Worm (Caenorhabditis elegans): ENCODE measurements around the gene nhr-88.
A peak's percentile ranks its signal among the peaks of the same experiment; 100 is the strongest.

Gene nhr-88

DNA sequence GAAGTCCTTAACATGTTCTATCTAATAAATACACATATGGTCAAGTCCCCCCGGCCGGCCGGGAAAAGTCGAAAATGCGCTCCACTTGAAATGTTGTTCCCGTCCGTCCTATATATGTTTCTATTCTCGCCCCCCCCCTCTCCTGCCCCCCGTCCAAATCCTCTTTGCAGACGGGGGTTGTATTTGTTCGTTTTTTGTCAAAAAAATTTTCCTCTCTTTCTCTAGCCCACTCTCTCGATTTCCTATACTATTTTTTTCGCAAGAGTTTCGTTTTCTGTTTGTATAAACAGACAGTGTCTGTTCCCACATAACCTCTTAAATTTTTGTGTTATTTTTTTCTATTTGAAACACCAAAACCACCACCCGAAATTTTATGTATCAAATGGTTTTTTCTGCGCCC lies 9.4 kb upstream of the nhr-88 start:
- no peak for TF ChIP-seq med-1 (GFP tag; optimal IDR thresholded peaks at IDR 0.05; ENCODE audit: insufficient read depth)
- TF ChIP-seq klf-2 (GFP tag; conservative IDR thresholded peaks at IDR 0.05) = no peak
- TF ChIP-seq flt-1 (GFP tag; IDR thresholded peaks at IDR 0.05) = no peak
- no peak for TF ChIP-seq cog-1 (tag; optimal IDR thresholded peaks at IDR 0.05)
- TF ChIP-seq T22C8.4 (GFP tag; IDR thresholded peaks at IDR 0.05) = no peak
- no peak for TF ChIP-seq ztf-23 (GFP tag; IDR thresholded peaks at IDR 0.05)
- TF ChIP-seq ref-1 (GFP tag; conservative IDR thresholded peaks at IDR 0.05) = no peak
- TF ChIP-seq tab-1 (GFP tag; IDR thresholded peaks at IDR 0.05) = no peak
- no peak for TF ChIP-seq ztf-29 (GFP tag; IDR thresholded peaks at IDR 0.05)

DNA sequence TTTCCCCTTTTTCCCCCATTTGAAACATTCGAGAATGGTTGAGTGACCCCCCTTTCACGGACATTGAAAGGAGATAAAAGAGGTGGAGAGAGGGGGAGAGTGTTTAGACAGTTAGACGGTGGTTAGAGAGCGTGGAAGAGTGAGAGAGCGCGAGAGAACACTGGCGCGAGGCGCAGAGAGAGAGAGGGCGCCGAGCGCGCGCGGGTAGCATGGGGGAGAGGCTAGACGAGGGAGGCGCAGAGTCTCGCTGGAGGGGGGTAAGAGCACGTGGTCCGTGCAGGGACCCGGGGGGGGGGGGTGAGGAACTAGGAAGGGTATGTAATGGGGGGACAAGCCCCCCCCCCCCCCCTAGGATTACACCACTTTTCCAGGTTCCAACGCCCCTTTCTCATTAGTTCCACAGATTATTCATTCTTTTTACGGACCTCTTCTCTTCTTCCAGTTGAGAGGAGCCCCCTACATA lies 2.5 kb upstream of the nhr-88 start:
- TF ChIP-seq med-1 (GFP tag; optimal IDR thresholded peaks at IDR 0.05; ENCODE audit: insufficient read depth) (no peak), ztf-23 (GFP tag; IDR thresholded peaks at IDR 0.05) (peak; percentile 68; the same call in 1 of the 2 replicates), cog-1 (tag; optimal IDR thresholded peaks at IDR 0.05) (peak; percentile 67), flt-1 (GFP tag; IDR thresholded peaks at IDR 0.05) (peak; percentile 79), ref-1 (GFP tag; conservative IDR thresholded peaks at IDR 0.05) (0 out of 2 replicates have a peak, but pooled peaks have one; percentile 11), tab-1 (GFP tag; IDR thresholded peaks at IDR 0.05) (no peak), T22C8.4 (GFP tag; IDR thresholded peaks at IDR 0.05) (no peak), ztf-29 (GFP tag; IDR thresholded peaks at IDR 0.05) (no peak), klf-2 (GFP tag; conservative IDR thresholded peaks at IDR 0.05) (no peak)

DNA sequence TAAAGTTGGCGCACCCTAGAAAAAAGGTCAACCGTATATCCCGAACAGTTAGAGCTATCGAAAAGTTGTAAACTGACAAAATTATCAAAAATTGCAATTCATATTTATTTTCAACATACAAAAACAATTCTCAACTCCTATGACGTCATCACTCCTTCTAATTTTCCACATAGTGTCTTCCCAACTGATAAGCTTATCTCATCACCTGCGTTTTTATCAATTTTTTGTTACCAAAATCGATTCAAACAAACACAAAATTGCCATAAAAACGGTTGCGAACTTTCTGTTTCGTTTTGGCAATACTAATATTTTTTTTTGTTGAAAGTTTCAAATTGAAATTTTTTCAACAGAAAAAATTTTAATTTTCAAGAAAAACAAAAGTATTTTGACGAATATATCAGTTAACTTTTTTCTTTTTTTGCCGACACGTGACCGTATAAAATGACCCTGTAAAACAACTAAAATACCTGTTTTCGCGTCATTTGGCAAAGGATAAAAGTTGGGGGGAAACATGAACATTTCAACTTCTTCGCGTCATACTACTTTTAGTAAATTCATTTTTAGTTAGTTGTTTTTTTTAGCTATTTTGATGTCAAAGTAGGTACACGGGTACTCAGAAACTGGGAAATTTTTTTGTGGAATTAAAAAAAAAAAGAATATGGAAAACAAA lies 743 bp upstream of the nhr-88 start:
- TF ChIP-seq tab-1 (GFP tag; IDR thresholded peaks at IDR 0.05) (no peak), ztf-29 (GFP tag; IDR thresholded peaks at IDR 0.05) (no peak), cog-1 (tag; optimal IDR thresholded peaks at IDR 0.05) (no peak), flt-1 (GFP tag; IDR thresholded peaks at IDR 0.05) (no peak), klf-2 (GFP tag; conservative IDR thresholded peaks at IDR 0.05) (no peak), med-1 (GFP tag; optimal IDR thresholded peaks at IDR 0.05; ENCODE audit: insufficient read depth) (no peak), ref-1 (GFP tag; conservative IDR thresholded peaks at IDR 0.05) (no peak), ztf-23 (GFP tag; IDR thresholded peaks at IDR 0.05) (no peak), T22C8.4 (GFP tag; IDR thresholded peaks at IDR 0.05) (no peak)

DNA sequence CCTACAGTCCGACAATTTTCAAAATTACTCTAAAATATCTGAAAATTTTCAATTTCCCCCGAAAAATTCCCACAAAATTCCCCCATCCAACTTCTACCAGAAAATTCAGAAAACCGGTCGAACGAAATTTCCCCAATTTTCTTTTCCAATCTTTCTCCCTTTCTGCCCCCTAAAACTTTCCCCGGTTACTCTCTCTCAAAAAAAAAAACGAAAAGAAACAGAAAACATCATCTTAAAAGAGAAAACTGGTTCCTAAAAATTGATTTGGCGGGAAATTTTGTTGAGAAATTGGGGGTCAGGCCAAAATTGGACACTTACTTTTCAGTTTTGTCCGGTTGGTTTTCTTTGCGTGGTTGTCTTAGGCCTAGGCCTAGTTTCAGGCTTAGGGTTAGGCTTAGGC lies 1.2 kb downstream of the nhr-88 start:
- TF ChIP-seq T22C8.4 (GFP tag; IDR thresholded peaks at IDR 0.05) = no peak
- no peak for TF ChIP-seq med-1 (GFP tag; optimal IDR thresholded peaks at IDR 0.05; ENCODE audit: insufficient read depth)
- no peak for TF ChIP-seq ztf-23 (GFP tag; IDR thresholded peaks at IDR 0.05)
- no peak for TF ChIP-seq ztf-29 (GFP tag; IDR thresholded peaks at IDR 0.05)
- TF ChIP-seq ref-1 (GFP tag; conservative IDR thresholded peaks at IDR 0.05) = no peak
- TF ChIP-seq klf-2 (GFP tag; conservative IDR thresholded peaks at IDR 0.05) = no peak

DNA sequence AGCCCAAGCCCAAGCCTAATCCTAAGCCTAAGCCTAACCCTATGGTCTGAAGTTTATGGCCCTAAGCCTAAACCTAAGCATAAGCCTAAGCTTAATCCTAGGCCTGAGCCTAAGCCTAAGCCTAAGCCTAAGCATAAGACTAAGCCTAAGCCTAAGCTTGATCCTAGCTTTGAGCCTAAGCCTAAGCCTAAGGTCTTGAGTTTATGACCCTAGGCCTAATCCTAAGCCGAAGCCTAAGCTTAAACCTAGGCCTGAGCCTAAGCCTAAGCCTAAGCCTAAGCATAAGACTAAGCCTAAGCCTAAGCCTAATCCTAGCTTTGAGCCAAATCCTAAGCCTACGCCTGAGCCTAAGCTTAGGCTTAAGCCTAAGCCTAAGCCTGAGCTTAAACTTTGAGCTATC lies 2.6 kb downstream of the nhr-88 start:
- TF ChIP-seq klf-2 (GFP tag; conservative IDR thresholded peaks at IDR 0.05) (no peak), ztf-29 (GFP tag; IDR thresholded peaks at IDR 0.05) (peak; percentile 47; the same call in 1 of the 2 replicates)

DNA sequence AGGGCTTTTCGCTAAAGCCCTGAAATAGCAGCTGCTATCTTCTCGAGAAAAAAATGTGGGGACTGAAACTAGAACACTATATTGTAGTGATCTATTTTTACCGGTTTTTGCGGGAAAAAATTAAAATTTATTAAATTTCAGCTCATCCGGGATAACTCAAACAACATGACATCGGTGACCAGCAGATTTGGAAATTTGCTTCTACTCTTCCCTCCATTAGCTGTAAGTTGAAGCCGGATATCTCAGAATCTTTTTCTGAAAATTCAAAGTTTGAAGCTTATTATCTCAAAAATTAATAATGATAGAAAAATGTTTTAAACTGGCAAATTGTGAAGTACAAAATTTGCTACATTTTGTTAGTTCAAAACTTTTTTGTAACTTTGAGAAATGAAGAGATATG lies 7.9 kb downstream of the nhr-88 start:
- TF ChIP-seq T22C8.4 (GFP tag; IDR thresholded peaks at IDR 0.05) (no peak), ztf-23 (GFP tag; IDR thresholded peaks at IDR 0.05) (no peak), med-1 (GFP tag; optimal IDR thresholded peaks at IDR 0.05; ENCODE audit: insufficient read depth) (no peak), ztf-29 (GFP tag; IDR thresholded peaks at IDR 0.05) (no peak), flt-1 (GFP tag; IDR thresholded peaks at IDR 0.05) (no peak), tab-1 (GFP tag; IDR thresholded peaks at IDR 0.05) (no peak), ref-1 (GFP tag; conservative IDR thresholded peaks at IDR 0.05) (no peak), klf-2 (GFP tag; conservative IDR thresholded peaks at IDR 0.05) (no peak), cog-1 (tag; optimal IDR thresholded peaks at IDR 0.05) (no peak)

DNA sequence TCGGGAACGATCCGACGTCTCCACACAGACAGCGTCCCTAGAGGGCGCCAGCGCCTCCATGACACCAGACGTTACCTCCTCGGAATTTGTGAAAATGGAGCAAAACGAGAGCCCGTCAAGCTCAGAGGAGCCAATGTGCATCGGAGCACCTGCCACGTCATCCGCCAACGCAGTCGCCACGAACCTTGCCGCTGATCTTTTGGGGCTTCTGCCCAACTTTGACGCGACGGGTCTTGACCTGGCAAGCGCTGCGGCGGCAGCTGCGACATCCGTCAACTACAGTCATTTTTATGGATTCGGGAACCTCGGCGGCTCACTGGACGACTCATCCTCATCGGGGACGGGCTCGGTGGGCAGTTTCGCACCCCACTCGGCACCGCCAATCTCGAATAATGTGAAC lies 9.0 kb downstream of the nhr-88 start:
- TF ChIP-seq cog-1 (tag; optimal IDR thresholded peaks at IDR 0.05) = no peak
- TF ChIP-seq tab-1 (GFP tag; IDR thresholded peaks at IDR 0.05) = 0 out of 2 replicates have a peak, but pooled peaks have one; percentile 58

DNA sequence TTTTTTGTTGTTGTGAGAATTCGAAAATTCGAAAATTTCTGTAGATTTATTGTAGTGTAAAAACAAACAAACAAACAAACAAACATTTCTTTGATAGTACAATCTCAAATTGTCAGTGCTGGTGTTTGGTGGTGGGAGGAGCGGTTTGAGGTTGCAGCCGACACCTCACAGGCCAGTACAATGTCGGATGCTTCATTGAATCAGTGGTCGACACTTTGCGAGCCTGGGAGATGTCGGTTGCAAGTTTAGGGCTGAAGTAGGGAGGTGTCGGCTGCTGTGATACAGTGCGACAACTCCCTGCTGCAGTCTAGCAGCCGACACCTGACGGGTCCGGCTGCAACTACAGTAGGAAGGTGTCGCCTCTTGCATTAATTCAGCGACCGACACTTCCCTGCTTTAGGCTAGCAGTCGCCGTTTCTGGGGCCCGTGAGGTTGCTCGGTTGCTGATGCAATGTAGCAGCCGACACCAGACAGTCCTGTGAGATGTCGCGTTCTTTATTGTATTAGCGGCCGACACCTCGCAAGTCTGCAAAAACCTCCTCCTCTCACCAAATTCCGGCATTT lies 9.6 kb downstream of the nhr-88 start:
- no peak for TF ChIP-seq ztf-23 (GFP tag; IDR thresholded peaks at IDR 0.05)
- no peak for TF ChIP-seq T22C8.4 (GFP tag; IDR thresholded peaks at IDR 0.05)
- no peak for TF ChIP-seq tab-1 (GFP tag; IDR thresholded peaks at IDR 0.05)
- TF ChIP-seq flt-1 (GFP tag; IDR thresholded peaks at IDR 0.05) = no peak
- no peak for TF ChIP-seq ref-1 (GFP tag; conservative IDR thresholded peaks at IDR 0.05)
- TF ChIP-seq med-1 (GFP tag; optimal IDR thresholded peaks at IDR 0.05; ENCODE audit: insufficient read depth) = no peak
- TF ChIP-seq ztf-29 (GFP tag; IDR thresholded peaks at IDR 0.05) = no peak
- no peak for TF ChIP-seq cog-1 (tag; optimal IDR thresholded peaks at IDR 0.05)
- TF ChIP-seq klf-2 (GFP tag; conservative IDR thresholded peaks at IDR 0.05) = no peak

DNA sequence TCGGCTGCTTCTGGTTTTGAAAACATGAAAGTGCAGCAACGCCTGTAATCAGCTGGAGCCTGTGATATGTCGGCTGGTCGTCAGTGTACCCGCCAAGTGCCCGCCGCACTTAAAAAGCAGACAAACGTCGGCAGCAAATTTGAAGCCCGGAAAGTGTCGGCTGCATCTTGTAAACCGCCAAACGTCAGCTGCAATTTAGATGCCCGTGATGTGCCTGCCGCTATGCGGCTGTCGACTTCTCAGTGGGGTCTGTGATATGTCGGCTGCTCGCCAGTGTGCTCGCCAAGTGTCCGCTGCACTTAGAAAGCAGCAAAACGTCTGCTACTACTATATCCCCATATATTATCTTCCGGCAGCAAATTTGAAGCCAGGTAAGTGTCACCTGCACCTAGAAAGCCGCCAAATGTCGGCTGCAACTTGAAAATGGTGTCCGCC lies 10.7 kb downstream of the nhr-88 start:
- TF ChIP-seq tab-1 (GFP tag; IDR thresholded peaks at IDR 0.05) (no peak), klf-2 (GFP tag; conservative IDR thresholded peaks at IDR 0.05) (0 out of 2 replicates have a peak, but pooled peaks have one; percentile 12)

DNA sequence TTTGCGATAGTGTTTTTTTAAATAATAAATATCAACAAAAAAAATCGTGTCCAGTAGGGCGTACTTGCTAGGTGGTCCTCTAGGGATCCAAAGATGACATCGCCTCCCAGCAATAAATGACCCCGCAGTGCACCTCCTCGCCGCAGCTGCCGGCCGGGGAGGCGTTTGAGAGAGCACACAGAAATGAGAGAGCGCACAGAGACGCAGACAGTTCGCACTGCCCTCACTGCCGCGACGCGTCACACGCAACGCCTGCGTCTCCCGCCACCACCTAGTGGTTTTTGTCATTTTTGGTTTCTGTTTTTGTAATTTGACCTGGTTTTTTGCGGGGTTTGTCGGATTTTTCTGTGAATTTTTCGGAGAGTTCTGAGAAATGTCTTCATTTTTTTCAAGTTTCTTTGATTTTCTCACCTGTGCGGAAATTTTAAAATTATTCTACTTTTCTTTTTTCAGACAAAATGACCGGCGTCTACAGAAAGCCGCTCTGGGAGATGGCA lies 11.5 kb downstream of the nhr-88 start, which contains the start of gene lido-7:
Gene lido-7 (plus strand): TSS at position 447 of the 497 bp plus-strand sequence.
- TF ChIP-seq klf-2 (GFP tag; conservative IDR thresholded peaks at IDR 0.05) = no peak
- peak; percentile 59; the same call in 1 of the 2 replicates for TF ChIP-seq ztf-23 (GFP tag; IDR thresholded peaks at IDR 0.05)
- TF ChIP-seq ref-1 (GFP tag; conservative IDR thresholded peaks at IDR 0.05) = no peak
- no peak for TF ChIP-seq cog-1 (tag; optimal IDR thresholded peaks at IDR 0.05)
- TF ChIP-seq med-1 (GFP tag; optimal IDR thresholded peaks at IDR 0.05; ENCODE audit: insufficient read depth) = no peak
